Worm (Caenorhabditis elegans): ENCODE data around the gene cdc-48.2.

Gene cdc-48.2

ce11 chrII:8185016-8185493 lies 46.8 kb downstream of the cdc-48.2 start, which contains the start of the genes mig-5 and cct-1 (continued):
- TF ChIP-seq ceh-82 (tag; optimal IDR thresholded peaks at IDR 0.05): peak; percentile 96

DNA sequence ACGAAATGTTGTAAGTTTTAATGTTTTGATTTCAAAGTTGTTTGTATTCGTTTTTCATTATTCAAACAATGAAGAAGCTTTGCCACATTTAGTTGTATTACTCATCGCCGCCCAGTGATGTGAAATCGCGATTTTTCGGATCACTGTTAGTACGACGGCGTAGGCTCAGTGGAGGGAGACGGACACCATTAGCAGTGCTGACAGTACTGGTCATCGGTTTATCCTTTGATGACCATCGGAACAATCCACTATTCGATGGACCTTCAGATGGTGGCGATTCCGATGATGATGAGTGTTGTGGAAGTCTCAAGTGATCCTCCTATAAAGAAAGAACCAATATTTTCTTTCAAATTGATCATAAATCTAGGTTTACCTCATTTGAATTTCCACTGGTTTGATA lies 49.2 kb downstream of the cdc-48.2 start:
- TF ChIP-seq daf-12 (tag; optimal IDR thresholded peaks at IDR 0.05) (no peak), hmg-11 (tag; optimal IDR thresholded peaks at IDR 0.05) (no peak), nfya-1 (tag; optimal IDR thresholded peaks at IDR 0.05; ENCODE audit: insufficient read depth) (no peak), nhr-25 (tag; optimal IDR thresholded peaks at IDR 0.05) (peak; percentile 24), ztf-4 (tag; optimal IDR thresholded peaks at IDR 0.05) (no peak)

- TF ChIP-seq ztf-4 (tag; optimal IDR thresholded peaks at IDR 0.05) (no peak), nhr-76 (tag; optimal IDR thresholded peaks at IDR 0.05) (no peak), nhr-67 (tag; optimal IDR thresholded peaks at IDR 0.05) (no peak), R02D3.7 (tag; optimal IDR thresholded peaks at IDR 0.05) (no peak), egl-5 (tag; optimal IDR thresholded peaks at IDR 0.05) (no peak), ztf-11 (tag; optimal IDR thresholded peaks at IDR 0.05) (no peak), aly-2 (tag; optimal IDR thresholded peaks at IDR 0.05) (no peak), ceh-16 (tag; optimal IDR thresholded peaks at IDR 0.05) (no peak), nhr-23 (tag; optimal IDR thresholded peaks at IDR 0.05) (no peak), fos-1 (tag; optimal IDR thresholded peaks at IDR 0.05) (no peak), egl-27 (tag; optimal IDR thresholded peaks at IDR 0.05) (no peak), zag-1 (tag; optimal IDR thresholded peaks at IDR 0.05) (no peak), ceh-9 (tag; optimal IDR thresholded peaks at IDR 0.05) (no peak), mdl-1 (tag; optimal IDR thresholded peaks at IDR 0.05) (no peak), pqm-1 (tag; optimal IDR thresholded peaks at IDR 0.05) (no peak), pha-4 (tag; optimal IDR thresholded peaks at IDR 0.05) (no peak), unc-39 (tag; optimal IDR thresholded peaks at IDR 0.05) (no peak), elt-1 (tag; optimal IDR thresholded peaks at IDR 0.05) (no peak)
These were observed 52.2 kb downstream of the cdc-48.2 start, which contains the start of gene T05C12.8 for ce11 chrII:8190455-8190854. Gene T05C12.8, minus strand, starts transcription at chrII:8190555.
